Worm (Caenorhabditis elegans) whole organism, young adult: Measurements from ENCODE around the gene K09F5.4.
"Not testable (repeated sequence)": the region's sequence is repeated elsewhere in the genome, so short reads cannot be mapped to it uniquely, and the experiment has no call there.

Experiments used
- D2030.7 ChIP-seq: fragments of 200-800 bp; sonication (Bioruptor generic); IDR thresholded peaks from 2 replicates; pipeline ENCODE4 v1.3.6; 2022; ENCODE audit warnings: missing genetic modification reagents, missing genetic modification characterization, missing compliant biosample characterization
- F33H1.4 ChIP-seq: fragments of 200-800 bp; sonication (Bioruptor generic); IDR thresholded peaks from 2 replicates; pipeline ENCODE4 v1.3.6; 2022; ENCODE audit warnings: missing genetic modification reagents, missing genetic modification characterization, missing compliant biosample characterization
- F55B11.4 ChIP-seq: sonication (generic microtip); optimal IDR thresholded peaks from 2 replicates; lab custom pipeline; 2016; ENCODE audit warnings: missing compliant biosample characterization, missing genetic modification characterization, borderline replicate concordance; ENCODE audit not compliant: insufficient read depth
- K11D2.4 ChIP-seq: fragments of 200-800 bp; sonication (Bioruptor generic); IDR thresholded peaks from 2 replicates; pipeline ENCODE4 v1.3.6; 2022; ENCODE audit warnings: missing genetic modification reagents, missing genetic modification characterization, missing compliant biosample characterization
- Y95B8A.8 ChIP-seq: fragments of 200-800 bp; sonication (Bioruptor generic); IDR thresholded peaks from 2 replicates; pipeline ENCODE4 v1.3.6; 2022; ENCODE audit warnings: missing genetic modification reagents, missing genetic modification characterization, missing compliant biosample characterization
- attf-5 ChIP-seq: fragments of 200-800 bp; sonication (Bioruptor generic); optimal IDR thresholded peaks from 2 replicates; lab custom pipeline; 2018; ENCODE audit warnings: mild to moderate bottlenecking, missing genetic modification characterization, missing compliant biosample characterization
- bed-1 ChIP-seq: fragments of 200-800 bp; sonication (Bioruptor generic); IDR thresholded peaks from 2 replicates; pipeline ENCODE4 v1.3.6; 2022; ENCODE audit warnings: missing genetic modification reagents, missing genetic modification characterization, missing compliant biosample characterization
- cebp-1 ChIP-seq, 2 experiments: fragments of 200-800 bp in 1 of 2; sonication (Bioruptor generic) in 1 of 2; sonication (generic microtip) in 1 of 2; IDR thresholded peaks in 1 of 2; optimal IDR thresholded peaks in 1 of 2; 2 replicates each; pipeline versions ENCODE4 v1.3.6 to Lab custom; 2017 to 2022; ENCODE audit warnings: missing compliant biosample characterization in 2 of 2, missing genetic modification characterization in 2 of 2, mild to moderate bottlenecking in 1 of 2, missing genetic modification reagents in 1 of 2, moderate library complexity in 1 of 2
- dox-1 ChIP-seq: fragments of 200-800 bp; sonication (Bioruptor generic); IDR thresholded peaks from 2 replicates; pipeline ENCODE4 v1.3.6; 2022; ENCODE audit warnings: missing genetic modification reagents, missing genetic modification characterization, missing compliant biosample characterization
- dpff-1 ChIP-seq: sonication (generic microtip); optimal IDR thresholded peaks from 2 replicates; lab custom pipeline; 2017; ENCODE audit warnings: mild to moderate bottlenecking, missing genetic modification characterization, missing compliant biosample characterization
- efl-1 ChIP-seq: fragments of 150-350 bp; optimal IDR thresholded peaks from 2 replicates; lab custom pipeline; 2014; ENCODE audit warnings: missing biosample characterization, missing genetic modification reagents, missing genetic modification characterization
- ets-4 ChIP-seq: fragments of 200-800 bp; sonication (Bioruptor generic); optimal IDR thresholded peaks from 2 replicates; lab custom pipeline; 2018; ENCODE audit warnings: mild to moderate bottlenecking, missing genetic modification characterization, missing compliant biosample characterization
- hlh-26 ChIP-seq: fragments of 200-800 bp; sonication (Bioruptor generic); conservative IDR thresholded peaks from 2 replicates; pipeline ENCODE4 v1.3.6; 2022; ENCODE audit warnings: missing genetic modification reagents, missing genetic modification characterization, missing compliant biosample characterization
- hrde-1 ChIP-seq: sonication (generic microtip); optimal IDR thresholded peaks from 2 replicates; lab custom pipeline; 2016; ENCODE audit warnings: missing genetic modification characterization, mild to moderate bottlenecking, missing compliant biosample characterization, moderate library complexity, missing genotype, missing genetic modification reagents, borderline replicate concordance
- lag-1 ChIP-seq: fragments of 200-800 bp; sonication (Bioruptor generic); IDR thresholded peaks from 2 replicates; pipeline ENCODE4 v1.3.6; 2022; ENCODE audit warnings: missing genetic modification reagents, missing genetic modification characterization, missing compliant biosample characterization
- let-607 ChIP-seq, 2 experiments: fragments of 200-800 bp in 1 of 2; sonication (Bioruptor generic) in 1 of 2; sonication (generic microtip) in 1 of 2; optimal IDR thresholded peaks; 2 replicates each; lab custom pipeline; 2016 to 2018; ENCODE audit warnings: mild to moderate bottlenecking in 2 of 2, missing compliant biosample characterization in 2 of 2, missing genetic modification characterization in 2 of 2, moderate library complexity in 2 of 2, missing genotype in 1 of 2
- lin-54 ChIP-seq: fragments of 200-800 bp; sonication (Bioruptor generic); optimal IDR thresholded peaks from 2 replicates; lab custom pipeline; 2018; ENCODE audit warnings: mild to moderate bottlenecking, missing genetic modification characterization, missing compliant biosample characterization
- madf-3 ChIP-seq: fragments of 200-800 bp; sonication (Bioruptor generic); IDR thresholded peaks from 2 replicates; pipeline ENCODE4 v1.3.6; 2022; ENCODE audit warnings: missing genetic modification reagents, missing genetic modification characterization, missing compliant biosample characterization
- mel-28 ChIP-seq: sonication (generic microtip); optimal IDR thresholded peaks from 2 replicates; lab custom pipeline; 2016; ENCODE audit warnings: borderline replicate concordance, mild to moderate bottlenecking, missing genetic modification characterization, missing compliant biosample characterization
- mxl-1 ChIP-seq: sonication (generic microtip); optimal IDR thresholded peaks from 2 replicates; lab custom pipeline; 2016; ENCODE audit warnings: missing genetic modification characterization, missing compliant biosample characterization
- nhr-80 ChIP-seq: sonication (generic microtip); optimal IDR thresholded peaks from 2 replicates; lab custom pipeline; 2016; ENCODE audit warnings: missing genetic modification characterization, missing compliant biosample characterization
- pbrm-1 ChIP-seq: fragments of 200-800 bp; sonication (Bioruptor generic); IDR thresholded peaks from 2 replicates; pipeline ENCODE4 v1.3.6; 2022; ENCODE audit warnings: missing genetic modification reagents, missing genetic modification characterization, missing compliant biosample characterization
- rcor-1 ChIP-seq: fragments of 200-800 bp; sonication (Bioruptor generic); IDR thresholded peaks from 2 replicates; pipeline ENCODE4 v1.3.6; 2022; ENCODE audit warnings: missing genetic modification reagents, missing genetic modification characterization, missing compliant biosample characterization
- sdz-38 ChIP-seq: sonication (generic microtip); optimal IDR thresholded peaks from 2 replicates; lab custom pipeline; 2016; ENCODE audit warnings: missing genotype, missing genetic modification characterization, missing compliant biosample characterization
- snpc-1.1 ChIP-seq: sonication (generic microtip); optimal IDR thresholded peaks from 2 replicates; lab custom pipeline; 2017; ENCODE audit warnings: missing genetic modification characterization, mild to moderate bottlenecking, missing compliant biosample characterization, antibody characterized with exemption, moderate library complexity, missing genotype, missing genetic modification reagents; ENCODE audit not compliant: insufficient read depth
- unc-130 ChIP-seq: sonication (generic microtip); optimal IDR thresholded peaks from 2 replicates; lab custom pipeline; 2016; ENCODE audit warnings: missing genetic modification reagents, missing genetic modification characterization, missing compliant biosample characterization
- ztf-25 ChIP-seq: fragments of 200-800 bp; sonication (Bioruptor generic); IDR thresholded peaks from 2 replicates; pipeline ENCODE4 v1.3.6; 2022; ENCODE audit warnings: missing genetic modification reagents, missing genetic modification characterization, missing compliant biosample characterization
- ztf-26 ChIP-seq: sonication (generic microtip); optimal IDR thresholded peaks from 2 replicates; lab custom pipeline; 2017; ENCODE audit warnings: missing genetic modification characterization, missing compliant biosample characterization
- ztf-3 ChIP-seq: fragments of 200-800 bp; sonication (Bioruptor generic); optimal IDR thresholded peaks from 2 replicates; lab custom pipeline; 2018; ENCODE audit warnings: mild to moderate bottlenecking, missing genetic modification characterization, missing compliant biosample characterization

Gene K09F5.4

DNA sequence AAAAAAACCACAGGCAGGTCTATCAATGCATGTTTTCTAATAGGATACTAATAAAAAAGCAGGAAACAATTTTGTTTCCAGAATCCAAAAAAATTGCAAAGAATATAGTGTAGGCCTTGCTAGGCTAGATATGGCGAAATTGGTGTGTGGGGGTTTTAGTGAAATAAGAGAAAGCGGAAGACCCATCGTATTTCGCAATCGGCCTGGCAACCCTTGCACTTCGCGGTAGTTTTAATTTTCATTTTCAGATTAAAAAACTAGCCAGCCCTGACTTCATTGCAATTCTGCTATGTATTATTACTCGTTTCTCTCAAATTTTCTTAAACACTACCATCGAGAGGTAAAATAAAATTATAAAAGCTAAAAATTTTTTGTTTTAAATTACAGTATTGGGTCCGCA, 35.7 kb downstream of the K09F5.4 start:
- TF ChIP-seq lin-54 (GFP tag; lab: Kevin White, UChicago), result no peak
- no peak for TF ChIP-seq let-607 (tag; optimal IDR thresholded peaks at IDR 0.05; lab: Kevin White, UChicago)
- TF ChIP-seq cebp-1 (GFP tag; IDR thresholded peaks at IDR 0.05; lab: Robert Waterston, UW), result 0 out of 2 replicates have a peak, but pooled peaks have one; percentile 41
- TF ChIP-seq cebp-1 (tag; optimal IDR thresholded peaks at IDR 0.05; lab: Kevin White, UChicago), result peak; percentile 95

DNA sequence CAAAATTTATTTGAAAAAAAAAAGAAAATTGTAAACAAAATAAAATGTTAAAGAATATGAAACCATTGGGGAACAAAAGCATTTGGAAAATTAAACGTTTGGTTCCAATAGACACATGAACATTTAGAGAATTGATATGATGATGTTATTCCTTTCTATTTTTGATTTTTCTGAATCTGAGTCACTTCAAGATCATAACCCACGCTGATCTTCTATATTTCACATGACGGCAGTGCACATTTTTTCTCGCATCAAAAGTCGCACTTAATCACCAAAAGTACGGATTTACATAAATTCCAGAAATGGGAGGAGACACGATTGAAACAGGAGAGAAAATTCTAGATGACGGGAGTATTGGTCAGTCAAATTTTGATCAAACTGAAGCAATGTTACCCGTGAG, 37.9 kb downstream of the K09F5.4 start, which contains the start of gene F27D9.2:
Gene F27D9.2 (plus strand): TSS at position 301 of the 400 bp plus-strand sequence.
- TF ChIP-seq ztf-25 (GFP tag; lab: Robert Waterston, UW), result no peak
- TF ChIP-seq rcor-1 (GFP tag; lab: Robert Waterston, UW), result no peak
- TF ChIP-seq pbrm-1, result no peak
- TF ChIP-seq dox-1 (GFP tag; lab: Robert Waterston, UW), result no peak
- no peak for TF ChIP-seq cebp-1 (GFP tag; IDR thresholded peaks at IDR 0.05; lab: Robert Waterston, UW)
- no peak for TF ChIP-seq cebp-1 (tag; optimal IDR thresholded peaks at IDR 0.05; lab: Kevin White, UChicago)
- no peak for TF ChIP-seq mel-28
- TF ChIP-seq madf-3, result no peak
- TF ChIP-seq F33H1.4 (GFP tag; lab: Robert Waterston, UW), result no peak

ce11 chrX:7670655-7671054, 39.9 kb downstream of the K09F5.4 start, which contains the start of gene F27D9.7:
F27D9.7 (minus strand) TSS chrX:7670755.
- no peak for TF ChIP-seq lag-1
- TF ChIP-seq K11D2.4 (GFP tag; lab: Robert Waterston, UW), result no peak
- no peak for TF ChIP-seq pbrm-1
- no peak for TF ChIP-seq D2030.7
- TF ChIP-seq hlh-26 (GFP tag; lab: Robert Waterston, UW), result no peak
- no peak for TF ChIP-seq dox-1 (GFP tag; lab: Robert Waterston, UW)
- TF ChIP-seq ztf-26, result no peak
- no peak for TF ChIP-seq F55B11.4 (tag; lab: Kevin White, UChicago)
- no peak for TF ChIP-seq ets-4 (GFP tag; lab: Kevin White, UChicago)
- no peak for TF ChIP-seq ztf-3 (GFP tag; lab: Kevin White, UChicago)
- no peak for TF ChIP-seq bed-1 (GFP tag; lab: Robert Waterston, UW)
- TF ChIP-seq mxl-1, result no peak

DNA sequence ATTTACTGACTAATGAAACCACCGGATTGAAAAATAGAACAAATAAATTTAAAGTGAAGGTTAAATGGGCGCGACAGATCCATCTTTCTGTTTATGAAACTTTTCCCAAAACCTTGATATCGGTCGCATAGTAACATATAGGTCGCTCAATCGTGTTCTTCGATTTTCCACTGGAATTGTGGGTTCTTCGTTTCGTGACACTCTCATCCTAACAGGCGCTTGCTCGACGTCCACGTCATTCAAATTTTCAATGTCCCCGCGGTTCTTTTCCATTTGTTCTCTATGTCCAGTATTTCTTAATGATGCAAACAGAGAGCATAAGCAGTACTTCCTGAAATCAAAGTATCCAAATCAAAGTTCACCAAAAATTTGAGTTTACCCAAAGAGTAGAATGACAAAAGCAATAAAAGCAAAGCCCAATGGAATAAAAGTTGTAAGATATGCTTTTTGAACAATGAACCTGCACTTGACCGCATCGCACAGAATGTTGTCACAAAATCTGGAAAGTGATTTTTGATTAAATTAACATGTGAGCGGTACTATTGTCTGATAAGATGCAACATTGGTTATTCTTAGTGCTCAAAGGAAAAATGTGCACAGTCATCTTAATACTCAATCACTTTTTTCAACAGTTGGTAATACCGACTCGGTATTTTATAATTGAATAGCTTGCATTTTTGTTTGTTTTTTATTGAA, 43.0 kb downstream of the K09F5.4 start, which contains the start of gene F27D9.13:
Gene F27D9.13 (minus strand): TSS at position 51 of the 696 bp plus-strand sequence.
- TF ChIP-seq attf-5 (GFP tag; lab: Kevin White, UChicago) (no peak), nhr-80 (tag; lab: Kevin White, UChicago) (peak; percentile 37), unc-130 (GFP tag; lab: Kevin White, UChicago) (no peak)
- TF ChIP-seq, all 124 proteins: peak for 1

DNA sequence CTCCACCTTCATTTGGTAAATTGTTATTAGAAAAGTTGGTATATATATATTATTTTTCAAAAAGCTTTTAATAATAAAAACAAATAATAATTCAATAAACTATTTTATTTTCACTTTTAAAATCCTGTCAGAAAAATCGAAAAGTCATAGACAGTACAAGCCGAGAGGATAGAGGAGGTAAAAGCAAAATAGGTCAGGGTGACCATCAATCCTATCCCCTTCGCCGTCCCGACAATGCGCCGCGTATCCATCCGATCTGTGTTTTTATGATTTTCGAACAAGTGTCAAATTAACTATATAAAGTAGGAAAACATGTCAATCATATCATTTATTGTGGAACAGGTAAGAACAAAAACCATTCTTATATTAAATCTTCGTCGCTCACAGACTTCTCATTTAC, 45.1 kb downstream of the K09F5.4 start:
- TF ChIP-seq hrde-1 (tag; lab: Kevin White, UChicago), result no peak
- no peak for TF ChIP-seq snpc-1.1
- no peak for TF ChIP-seq efl-1 (GFP tag; lab: Kevin White, UChicago)
- no peak for TF ChIP-seq sdz-38
- TF ChIP-seq Y95B8A.8, result no peak

ce11 chrX:7664819-7665218, 45.7 kb downstream of the K09F5.4 start, which contains the start of gene dhs-29:
dhs-29 (minus strand) TSS chrX:7664919.
- TF ChIP-seq rcor-1 (GFP tag; lab: Robert Waterston, UW); madf-3; dpff-1 (tag; lab: Kevin White, UChicago): not testable (repeated sequence)
- TF ChIP-seq, all 124 proteins: peak for 0; not testable (repeated sequence) for 124
